Worm (Caenorhabditis elegans) whole organism, L2 larva: Measurements from ENCODE around the gene nhr-3.
"Not testable (repeated sequence)": the region's sequence is repeated elsewhere in the genome, so short reads cannot be mapped to it uniquely, and the experiment has no call there.

ENCODE experiments used
- C34F6.9 ChIP-seq: fragments of 150-350 bp; optimal IDR thresholded peaks from 2 replicates; lab custom pipeline; 2014; ENCODE audit warnings: missing biosample characterization, missing genetic modification characterization
- F13H6.1 ChIP-seq: sonication (generic microtip); optimal IDR thresholded peaks from 2 replicates; lab custom pipeline; 2016; ENCODE audit warnings: missing genetic modification characterization, missing compliant biosample characterization
- R02D3.7 ChIP-seq: fragments of 150-350 bp; optimal IDR thresholded peaks from 2 replicates; lab custom pipeline; 2014; ENCODE audit warnings: missing biosample characterization, missing genetic modification characterization
- Y55F3AM.14 ChIP-seq: fragments of 200-800 bp; sonication (Bioruptor generic); optimal IDR thresholded peaks from 2 replicates; lab custom pipeline; 2018; ENCODE audit warnings: mild to moderate bottlenecking, missing genetic modification characterization, missing compliant biosample characterization
- ZK546.5 ChIP-seq: sonication (generic microtip); optimal IDR thresholded peaks from 2 replicates; lab custom pipeline; 2017; ENCODE audit warnings: missing biosample characterization, missing genetic modification characterization
- alr-1 ChIP-seq: fragments of 150-350 bp; optimal IDR thresholded peaks from 2 replicates; lab custom pipeline; 2014; ENCODE audit warnings: missing biosample characterization, missing genetic modification characterization
- blmp-1 ChIP-seq: sonication (generic microtip); optimal IDR thresholded peaks from 2 replicates; lab custom pipeline; 2017; ENCODE audit warnings: missing genetic modification characterization, mild to moderate bottlenecking, missing compliant biosample characterization, antibody characterized with exemption, moderate library complexity; ENCODE audit not compliant: insufficient read depth
- ceh-82 ChIP-seq: fragments of 150-350 bp; optimal IDR thresholded peaks from 2 replicates; lab custom pipeline; 2014; ENCODE audit warnings: missing biosample characterization, missing genetic modification characterization
- crh-2 ChIP-seq: sonication (generic microtip); optimal IDR thresholded peaks from 2 replicates; lab custom pipeline; 2017; ENCODE audit warnings: missing biosample characterization, missing genetic modification characterization
- dmd-4 ChIP-seq: sonication (generic microtip); optimal IDR thresholded peaks from 2 replicates; lab custom pipeline; 2017; ENCODE audit warnings: missing biosample characterization, missing genetic modification characterization
- egl-27 ChIP-seq: sonication (generic microtip); optimal IDR thresholded peaks from 3 replicates; lab custom pipeline; 2017; ENCODE audit warnings: missing biosample characterization, missing genetic modification reagents, missing genetic modification characterization
- elt-1 ChIP-seq: fragments of 150-350 bp; optimal IDR thresholded peaks from 2 replicates; lab custom pipeline; 2014; ENCODE audit warnings: missing biosample characterization, missing genetic modification characterization
- fos-1 ChIP-seq: fragments of 150-350 bp; optimal IDR thresholded peaks from 2 replicates; lab custom pipeline; 2014; ENCODE audit warnings: missing biosample characterization, missing genetic modification characterization
- gmeb-1 ChIP-seq: fragments of 150-350 bp; optimal IDR thresholded peaks from 2 replicates; lab custom pipeline; 2014; ENCODE audit warnings: missing biosample characterization, missing genetic modification characterization
- lin-11 ChIP-seq: fragments of 150-350 bp; sonication (generic microtip); optimal IDR thresholded peaks from 2 replicates; lab custom pipeline; 2014; ENCODE audit warnings: missing biosample characterization, missing genetic modification characterization, inconsistent platforms, mixed read lengths
- lin-13 ChIP-seq: fragments of 150-350 bp; optimal IDR thresholded peaks from 2 replicates; lab custom pipeline; 2014; ENCODE audit warnings: missing biosample characterization, missing genetic modification reagents, missing genetic modification characterization
- mbf-1 ChIP-seq: sonication (generic microtip); optimal IDR thresholded peaks from 2 replicates; lab custom pipeline; 2017; ENCODE audit warnings: missing biosample characterization, missing genetic modification characterization
- mdl-1 ChIP-seq, 2 experiments: fragments of 150-350 bp in 1 of 2; sonication (generic microtip) in 1 of 2; optimal IDR thresholded peaks; 2 replicates each; lab custom pipeline; 2017; ENCODE audit warnings: missing biosample characterization in 2 of 2, missing genetic modification characterization in 2 of 2
- nhr-10 ChIP-seq: sonication (generic microtip); optimal IDR thresholded peaks from 2 replicates; lab custom pipeline; 2017; ENCODE audit warnings: missing biosample characterization, missing genetic modification characterization
- nhr-11 ChIP-seq: fragments of 150-350 bp; optimal IDR thresholded peaks from 2 replicates; lab custom pipeline; 2014; ENCODE audit warnings: missing biosample characterization, missing genetic modification characterization
- nhr-12 ChIP-seq: fragments of 150-350 bp; optimal IDR thresholded peaks from 2 replicates; lab custom pipeline; 2014; ENCODE audit warnings: missing biosample characterization, missing genetic modification characterization
- nhr-129 ChIP-seq: fragments of 150-350 bp; optimal IDR thresholded peaks from 2 replicates; lab custom pipeline; 2014; ENCODE audit warnings: missing biosample characterization, missing genetic modification characterization
- nhr-21 ChIP-seq: fragments of 150-350 bp; optimal IDR thresholded peaks from 2 replicates; lab custom pipeline; 2014; ENCODE audit warnings: missing biosample characterization, missing genetic modification characterization
- nhr-6 ChIP-seq: fragments of 150-350 bp; optimal IDR thresholded peaks from 2 replicates; lab custom pipeline; 2014; ENCODE audit warnings: missing biosample characterization, missing genetic modification characterization
- nhr-77 ChIP-seq: fragments of 150-350 bp; optimal IDR thresholded peaks from 2 replicates; lab custom pipeline; 2014; ENCODE audit warnings: missing biosample characterization, missing genetic modification characterization
- peb-1 ChIP-seq: fragments of 150-350 bp; optimal IDR thresholded peaks from 2 replicates; lab custom pipeline; 2014; ENCODE audit warnings: missing biosample characterization, missing genetic modification characterization
- sem-4 ChIP-seq: fragments of 150-350 bp; optimal IDR thresholded peaks from 2 replicates; lab custom pipeline; 2014; ENCODE audit warnings: missing biosample characterization, missing genetic modification reagents, missing genetic modification characterization
- skn-1 ChIP-seq: sonication (generic microtip); optimal IDR thresholded peaks from 2 replicates; lab custom pipeline; 2017; ENCODE audit warnings: missing biosample characterization, missing genetic modification characterization
- sma-3 ChIP-seq: sonication (generic microtip); optimal IDR thresholded peaks from 2 replicates; lab custom pipeline; 2016; ENCODE audit warnings: missing genetic modification reagents, missing genetic modification characterization, missing compliant biosample characterization
- sma-9 ChIP-seq, 2 experiments: fragments of 150-350 bp in 1 of 2; sonication (generic microtip) in 1 of 2; optimal IDR thresholded peaks; 2 replicates each; lab custom pipeline; 2014 to 2016; ENCODE audit warnings: missing genetic modification characterization in 2 of 2, mild to moderate bottlenecking in 1 of 2, missing biosample characterization in 1 of 2, missing compliant biosample characterization in 1 of 2, missing genetic modification reagents in 1 of 2, moderate library complexity in 1 of 2
- unc-39 ChIP-seq: fragments of 150-350 bp; optimal IDR thresholded peaks from 2 replicates; lab custom pipeline; 2014; ENCODE audit warnings: missing biosample characterization, missing genetic modification characterization
- unc-55 ChIP-seq: fragments of 150-350 bp; sonication (generic microtip); optimal IDR thresholded peaks from 3 replicates; lab custom pipeline; 2014; ENCODE audit warnings: missing biosample characterization, missing genetic modification reagents, missing genetic modification characterization
- unc-62 ChIP-seq: fragments of 150-350 bp; optimal IDR thresholded peaks from 2 replicates; lab custom pipeline; 2014; ENCODE audit warnings: missing biosample characterization, missing genetic modification reagents, missing genetic modification characterization
- zag-1 ChIP-seq: fragments of 150-350 bp; optimal IDR thresholded peaks from 2 replicates; lab custom pipeline; 2014; ENCODE audit warnings: missing biosample characterization, missing genetic modification characterization
- ztf-1 ChIP-seq: fragments of 200-800 bp; sonication (Bioruptor generic); conservative IDR thresholded peaks from 2 replicates; pipeline ENCODE4 v1.3.6; 2022; ENCODE audit warnings: missing genetic modification characterization, missing compliant biosample characterization
- ztf-11 ChIP-seq: sonication (generic microtip); optimal IDR thresholded peaks from 2 replicates; lab custom pipeline; 2017; ENCODE audit warnings: missing biosample characterization, missing genetic modification characterization
- ztf-4 ChIP-seq: fragments of 150-350 bp; optimal IDR thresholded peaks from 2 replicates; lab custom pipeline; 2014; ENCODE audit warnings: missing biosample characterization, missing genetic modification characterization

The nhr-3 gene

DNA sequence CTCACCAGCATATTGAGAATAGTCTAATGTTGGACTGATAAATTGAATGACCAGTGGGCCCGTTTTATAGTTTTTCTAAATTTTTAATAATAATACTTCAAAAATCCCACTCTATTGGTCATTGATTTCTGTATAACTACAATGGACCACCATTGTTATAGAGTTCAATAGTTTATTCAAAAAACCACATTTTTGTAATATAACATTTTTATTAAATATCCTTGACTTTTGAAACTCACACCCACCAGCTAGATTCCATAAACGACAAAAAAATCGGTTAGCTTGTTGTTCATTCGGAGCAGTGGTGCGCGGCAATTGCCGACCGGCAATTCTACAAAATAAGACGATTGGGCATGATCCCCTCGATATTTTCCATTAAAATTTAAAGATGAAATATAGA, 30.7 kb upstream of the nhr-3 start, which contains the start of gene nspc-18:
TSS of gene nspc-18 (minus strand) at position 101 of the 400 bp plus-strand sequence.
- TF ChIP-seq nhr-12 = no peak
- no peak for TF ChIP-seq nhr-77 (tag; lab: Kevin White, UChicago)
- TF ChIP-seq nhr-10 (tag; lab: Kevin White, UChicago) = no peak
- no peak for TF ChIP-seq ZK546.5 (tag; lab: Kevin White, UChicago)
- TF ChIP-seq nhr-21 (tag; lab: Kevin White, UChicago) = no peak
- no peak for TF ChIP-seq unc-55
- TF ChIP-seq sma-3 (GFP tag; lab: Kevin White, UChicago) = no peak
- TF ChIP-seq mbf-1 (tag; lab: Kevin White, UChicago) = no peak
- no peak for TF ChIP-seq lin-11 (tag; lab: Kevin White, UChicago)
- TF ChIP-seq egl-27 = no peak
- no peak for TF ChIP-seq nhr-129 (tag; lab: Kevin White, UChicago)
- no peak for TF ChIP-seq crh-2 (tag; lab: Kevin White, UChicago)
- TF ChIP-seq blmp-1 (tag; lab: Kevin White, UChicago) = no peak
- TF ChIP-seq unc-62 = no peak
- TF ChIP-seq skn-1 (tag; lab: Kevin White, UChicago) = no peak
- TF ChIP-seq zag-1 = no peak
- no peak for TF ChIP-seq alr-1 (tag; lab: Kevin White, UChicago)
- no peak for TF ChIP-seq ztf-4 (tag; lab: Kevin White, UChicago)
- no peak for TF ChIP-seq peb-1
- TF ChIP-seq R02D3.7 (tag; lab: Kevin White, UChicago) = no peak

- not testable (repeated sequence) for TF ChIP-seq ztf-4 (tag; lab: Kevin White, UChicago); unc-55; skn-1 (tag; lab: Kevin White, UChicago)
These were observed 29.9 kb upstream of the nhr-3 start, which contains the start of gene nspc-19 for ce11 chrX:14528399-14528798. TSS of gene nspc-19 (plus strand) at chrX:14528699.

- TF ChIP-seq ztf-4 (tag; lab: Kevin White, UChicago) (no peak), mbf-1 (tag; lab: Kevin White, UChicago) (no peak), nhr-10 (tag; lab: Kevin White, UChicago) (no peak), sem-4 (no peak), sma-3 (GFP tag; lab: Kevin White, UChicago) (no peak), egl-27 (no peak), gmeb-1 (tag; lab: Kevin White, UChicago) (no peak)
- TF ChIP-seq, all 48 proteins: peak for 0
These were observed 28.2 kb upstream of the nhr-3 start, which contains the start of gene nspc-20 for ce11 chrX:14530107-14530506. TSS of gene nspc-20 (minus strand) at chrX:14530207.

DNA sequence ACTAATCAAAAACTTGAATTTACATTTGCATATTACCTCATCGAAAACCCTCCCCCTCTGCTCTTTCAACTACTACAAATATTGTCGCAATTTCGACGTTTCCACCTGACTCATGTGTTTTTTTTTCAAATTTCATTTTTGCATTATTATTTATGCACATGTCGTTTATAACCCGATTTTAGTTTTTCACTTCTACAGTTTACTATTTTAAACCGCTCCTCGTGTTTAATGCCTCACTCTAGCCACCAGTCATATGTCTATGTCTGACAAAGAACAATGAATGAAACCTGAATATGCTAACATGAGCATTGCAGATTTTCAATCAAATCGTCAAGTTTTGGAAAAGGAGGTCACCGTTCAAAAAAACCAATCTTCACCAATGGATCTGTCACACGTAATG, 24.2 kb upstream of the nhr-3 start, which contains the start of gene T24C2.5:
TSS of gene T24C2.5 (plus strand) at position 301 of the 400 bp plus-strand sequence.
- no peak for TF ChIP-seq mdl-1 (tag; optimal IDR thresholded peaks at IDR 0.05; lab: Kevin White, UChicago)
- no peak for TF ChIP-seq nhr-11 (tag; lab: Kevin White, UChicago)
- TF ChIP-seq unc-55 = no peak
- TF ChIP-seq mbf-1 (tag; lab: Kevin White, UChicago) = no peak
- TF ChIP-seq nhr-6 = no peak
- no peak for TF ChIP-seq peb-1
- TF ChIP-seq Y55F3AM.14 (GFP tag; lab: Kevin White, UChicago) = no peak
- no peak for TF ChIP-seq blmp-1 (tag; lab: Kevin White, UChicago)
- TF ChIP-seq F13H6.1 (tag; lab: Kevin White, UChicago) = no peak
- no peak for TF ChIP-seq ZK546.5 (tag; lab: Kevin White, UChicago)
- TF ChIP-seq, all 48 proteins: peak for 0

- TF ChIP-seq egl-27 = no peak
- no peak for TF ChIP-seq zag-1
- no peak for TF ChIP-seq mbf-1 (tag; lab: Kevin White, UChicago)
- no peak for TF ChIP-seq nhr-6
- peak; percentile 29 for TF ChIP-seq sma-9 (GFP tag; optimal IDR thresholded peaks at IDR 0.05; lab: Kevin White, UChicago)
- no peak for TF ChIP-seq sma-9 (tag; optimal IDR thresholded peaks at IDR 0.05; lab: Kevin White, UChicago)
- no peak for TF ChIP-seq R02D3.7 (tag; lab: Kevin White, UChicago)
- no peak for TF ChIP-seq mdl-1 (tag; optimal IDR thresholded peaks at IDR 0.05; lab: Kevin White, UChicago)
These were observed 23.7 kb upstream of the nhr-3 start for ce11 chrX:14534596-14534995.

DNA sequence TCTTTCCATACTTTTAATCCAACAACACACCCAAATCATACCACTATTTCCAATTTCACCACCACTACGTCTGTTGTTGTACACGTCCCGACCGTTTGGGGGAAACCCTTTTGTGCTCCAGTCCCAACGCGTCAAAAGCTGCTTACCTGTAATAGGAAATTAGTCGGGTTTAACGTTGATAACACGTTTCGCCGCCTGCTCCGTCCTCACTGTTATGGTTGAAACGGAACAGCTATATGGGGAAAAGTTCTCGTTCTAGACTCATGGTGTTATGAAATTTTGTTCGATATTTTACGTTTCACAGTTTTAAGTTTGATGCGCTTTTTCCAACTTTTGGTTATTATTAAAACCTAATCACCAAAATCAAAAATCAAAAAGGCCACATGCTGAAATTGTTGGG, 22.4 kb upstream of the nhr-3 start:
- TF ChIP-seq alr-1 (tag; lab: Kevin White, UChicago) = no peak
- TF ChIP-seq sem-4 = no peak
- TF ChIP-seq elt-1 (tag; lab: Kevin White, UChicago) = no peak
- no peak for TF ChIP-seq nhr-21 (tag; lab: Kevin White, UChicago)
- no peak for TF ChIP-seq unc-39 (tag; lab: Kevin White, UChicago)
- TF ChIP-seq dmd-4 (tag; lab: Kevin White, UChicago) = no peak
- no peak for TF ChIP-seq blmp-1 (tag; lab: Kevin White, UChicago)
- no peak for TF ChIP-seq sma-9 (GFP tag; optimal IDR thresholded peaks at IDR 0.05; lab: Kevin White, UChicago)
- TF ChIP-seq sma-9 (tag; optimal IDR thresholded peaks at IDR 0.05; lab: Kevin White, UChicago) = no peak
- no peak for TF ChIP-seq ztf-1
- TF ChIP-seq ZK546.5 (tag; lab: Kevin White, UChicago) = no peak
- no peak for TF ChIP-seq nhr-6
- no peak for TF ChIP-seq ztf-11
- TF ChIP-seq skn-1 (tag; lab: Kevin White, UChicago) = no peak
- no peak for TF ChIP-seq fos-1 (tag; lab: Kevin White, UChicago)
- TF ChIP-seq C34F6.9 (tag; lab: Kevin White, UChicago) = no peak
- no peak for TF ChIP-seq lin-13 (GFP tag; lab: Kevin White, UChicago)
- no peak for TF ChIP-seq gmeb-1 (tag; lab: Kevin White, UChicago)
- no peak for TF ChIP-seq ceh-82 (tag; lab: Kevin White, UChicago)
- TF ChIP-seq ztf-4 (tag; lab: Kevin White, UChicago) = no peak
